Worm (Caenorhabditis elegans) whole organism, young adult: ENCODE measurements around the gene cng-1.

Source experiments
- C17E4.6 ChIP-seq: fragments of 200-800 bp; sonication (Bioruptor generic); IDR thresholded peaks from 2 replicates; pipeline ENCODE4 v1.3.6; 2022; ENCODE audit warnings: missing genetic modification reagents, missing genetic modification characterization, missing compliant biosample characterization
- D2030.7 ChIP-seq: fragments of 200-800 bp; sonication (Bioruptor generic); IDR thresholded peaks from 2 replicates; pipeline ENCODE4 v1.3.6; 2022; ENCODE audit warnings: missing genetic modification reagents, missing genetic modification characterization, missing compliant biosample characterization
- F37B4.10 ChIP-seq: fragments of 200-800 bp; sonication (Bioruptor generic); IDR thresholded peaks from 2 replicates; pipeline ENCODE4 v1.3.6; 2022; ENCODE audit warnings: missing genetic modification characterization, missing compliant biosample characterization
- K11D2.4 ChIP-seq: fragments of 200-800 bp; sonication (Bioruptor generic); IDR thresholded peaks from 2 replicates; pipeline ENCODE4 v1.3.6; 2022; ENCODE audit warnings: missing genetic modification reagents, missing genetic modification characterization, missing compliant biosample characterization
- T26A5.8 ChIP-seq: sonication (generic microtip); optimal IDR thresholded peaks from 2 replicates; lab custom pipeline; 2016; ENCODE audit warnings: missing genetic modification characterization, missing compliant biosample characterization
- Y53F4B.3 ChIP-seq: fragments of 200-800 bp; sonication (Bioruptor generic); IDR thresholded peaks from 2 replicates; pipeline ENCODE4 v1.3.6; 2022; ENCODE audit warnings: missing genetic modification reagents, missing genetic modification characterization, missing compliant biosample characterization
- Y53G8AR.9 ChIP-seq: fragments of 200-800 bp; sonication (Bioruptor generic); conservative IDR thresholded peaks from 2 replicates; pipeline ENCODE4 v1.3.6; 2022; ENCODE audit warnings: missing genetic modification reagents, missing genetic modification characterization, missing compliant biosample characterization
- Y95B8A.8 ChIP-seq: fragments of 200-800 bp; sonication (Bioruptor generic); IDR thresholded peaks from 2 replicates; pipeline ENCODE4 v1.3.6; 2022; ENCODE audit warnings: missing genetic modification reagents, missing genetic modification characterization, missing compliant biosample characterization
- ZK185.1 ChIP-seq: sonication (generic microtip); optimal IDR thresholded peaks from 2 replicates; lab custom pipeline; 2016; ENCODE audit warnings: mild to moderate bottlenecking, missing genetic modification characterization, missing compliant biosample characterization; ENCODE audit not compliant: poor library complexity, severe bottlenecking
- atf-7 ChIP-seq: sonication (generic microtip); optimal IDR thresholded peaks from 2 replicates; lab custom pipeline; 2017; ENCODE audit warnings: mild to moderate bottlenecking, missing genetic modification characterization, missing compliant biosample characterization
- attf-3 ChIP-seq: fragments of 200-800 bp; sonication (Bioruptor generic); conservative IDR thresholded peaks from 2 replicates; pipeline ENCODE4 v1.3.6; 2022; ENCODE audit warnings: missing genetic modification reagents, missing genetic modification characterization, missing compliant biosample characterization
- ccch-3 ChIP-seq: fragments of 200-800 bp; sonication (Bioruptor generic); optimal IDR thresholded peaks from 2 replicates; lab custom pipeline; 2018; ENCODE audit warnings: mild to moderate bottlenecking, missing genetic modification characterization, missing compliant biosample characterization
- ceh-91 ChIP-seq: fragments of 200-800 bp; sonication (Bioruptor generic); IDR thresholded peaks from 2 replicates; pipeline ENCODE4 v1.3.6; 2022; ENCODE audit warnings: missing genetic modification reagents, missing genetic modification characterization, missing compliant biosample characterization
- die-1 ChIP-seq: sonication (generic microtip); optimal IDR thresholded peaks from 2 replicates; lab custom pipeline; 2016; ENCODE audit warnings: missing genotype, mild to moderate bottlenecking, missing genetic modification characterization, missing compliant biosample characterization
- dox-1 ChIP-seq: fragments of 200-800 bp; sonication (Bioruptor generic); IDR thresholded peaks from 2 replicates; pipeline ENCODE4 v1.3.6; 2022; ENCODE audit warnings: missing genetic modification reagents, missing genetic modification characterization, missing compliant biosample characterization
- efl-1 ChIP-seq: fragments of 150-350 bp; optimal IDR thresholded peaks from 2 replicates; lab custom pipeline; 2014; ENCODE audit warnings: missing biosample characterization, missing genetic modification reagents, missing genetic modification characterization
- egl-44 ChIP-seq: fragments of 200-800 bp; sonication (Bioruptor generic); IDR thresholded peaks from 2 replicates; pipeline ENCODE4 v1.3.6; 2022; ENCODE audit warnings: missing genetic modification reagents, missing genetic modification characterization, missing compliant biosample characterization
- egrh-3 ChIP-seq: fragments of 200-800 bp; sonication (Bioruptor generic); IDR thresholded peaks from 2 replicates; pipeline ENCODE4 v1.3.6; 2022; ENCODE audit warnings: missing genetic modification reagents, missing genetic modification characterization, missing compliant biosample characterization
- ets-4 ChIP-seq: fragments of 200-800 bp; sonication (Bioruptor generic); optimal IDR thresholded peaks from 2 replicates; lab custom pipeline; 2018; ENCODE audit warnings: mild to moderate bottlenecking, missing genetic modification characterization, missing compliant biosample characterization
- gei-17 ChIP-seq: fragments of 200-800 bp; sonication (Bioruptor generic); optimal IDR thresholded peaks from 2 replicates; lab custom pipeline; 2018; ENCODE audit warnings: mild to moderate bottlenecking, missing genetic modification characterization, missing compliant biosample characterization
- him-1 ChIP-seq: sonication (generic microtip); optimal IDR thresholded peaks from 2 replicates; lab custom pipeline; 2016; ENCODE audit warnings: missing genotype, missing genetic modification reagents, missing genetic modification characterization, missing compliant biosample characterization
- hlh-26 ChIP-seq: fragments of 200-800 bp; sonication (Bioruptor generic); conservative IDR thresholded peaks from 2 replicates; pipeline ENCODE4 v1.3.6; 2022; ENCODE audit warnings: missing genetic modification reagents, missing genetic modification characterization, missing compliant biosample characterization
- hmg-1.2 ChIP-seq: fragments of 200-800 bp; sonication (Bioruptor generic); IDR thresholded peaks from 2 replicates; pipeline ENCODE4 v1.3.6; 2022; ENCODE audit warnings: missing genetic modification reagents, missing genetic modification characterization, missing compliant biosample characterization
- hrde-1 ChIP-seq: sonication (generic microtip); optimal IDR thresholded peaks from 2 replicates; lab custom pipeline; 2016; ENCODE audit warnings: missing genetic modification characterization, mild to moderate bottlenecking, missing compliant biosample characterization, moderate library complexity, missing genotype, missing genetic modification reagents, borderline replicate concordance
- hsf-1 ChIP-seq: fragments of 200-800 bp; sonication (Bioruptor generic); IDR thresholded peaks from 2 replicates; pipeline ENCODE4 v1.3.6; 2022; ENCODE audit warnings: missing genetic modification reagents, missing genetic modification characterization, missing compliant biosample characterization
- lin-26 ChIP-seq: fragments of 200-800 bp; sonication (Bioruptor generic); IDR thresholded peaks from 2 replicates; pipeline ENCODE4 v1.3.6; 2022; ENCODE audit warnings: missing genetic modification reagents, missing genetic modification characterization, missing compliant biosample characterization
- lin-35 ChIP-seq, 3 experiments: fragments of 150-350 bp in 2 of 3; sonication (generic microtip) in 1 of 3; optimal IDR thresholded peaks; 2 replicates each; lab custom pipeline; 2014 to 2018; ENCODE audit warnings: missing biosample characterization in 3 of 3, missing genetic modification characterization in 3 of 3, missing genetic modification reagents in 3 of 3
- lin-54 ChIP-seq: fragments of 200-800 bp; sonication (Bioruptor generic); optimal IDR thresholded peaks from 2 replicates; lab custom pipeline; 2018; ENCODE audit warnings: mild to moderate bottlenecking, missing genetic modification characterization, missing compliant biosample characterization
- lsl-1 ChIP-seq: fragments of 200-800 bp; sonication (Bioruptor generic); optimal IDR thresholded peaks from 2 replicates; lab custom pipeline; 2018; ENCODE audit warnings: mild to moderate bottlenecking, missing genetic modification characterization, moderate library complexity, missing compliant biosample characterization
- madf-6 ChIP-seq: fragments of 200-800 bp; sonication (Bioruptor generic); IDR thresholded peaks from 2 replicates; pipeline ENCODE4 v1.3.6; 2022; ENCODE audit warnings: missing genetic modification reagents, missing genetic modification characterization, missing compliant biosample characterization
- madf-8 ChIP-seq: fragments of 200-800 bp; sonication (Bioruptor generic); conservative IDR thresholded peaks from 2 replicates; pipeline ENCODE4 v1.3.6; 2022; ENCODE audit warnings: missing genetic modification reagents, missing genetic modification characterization, missing compliant biosample characterization
- mcd-1 ChIP-seq: fragments of 200-800 bp; sonication (Bioruptor generic); IDR thresholded peaks from 2 replicates; pipeline ENCODE4 v1.3.6; 2022; ENCODE audit warnings: missing genetic modification reagents, missing genetic modification characterization, missing compliant biosample characterization
- mel-28 ChIP-seq: sonication (generic microtip); optimal IDR thresholded peaks from 2 replicates; lab custom pipeline; 2016; ENCODE audit warnings: borderline replicate concordance, mild to moderate bottlenecking, missing genetic modification characterization, missing compliant biosample characterization
- nfyb-1 ChIP-seq: fragments of 200-800 bp; sonication (Bioruptor generic); IDR thresholded peaks from 2 replicates; pipeline ENCODE4 v1.3.6; 2022; ENCODE audit warnings: missing genetic modification reagents, missing genetic modification characterization, missing compliant biosample characterization
- nhr-179 ChIP-seq: sonication (generic microtip); optimal IDR thresholded peaks from 2 replicates; lab custom pipeline; 2016; ENCODE audit warnings: mild to moderate bottlenecking, missing genetic modification characterization, missing compliant biosample characterization
- nhr-80 ChIP-seq: sonication (generic microtip); optimal IDR thresholded peaks from 2 replicates; lab custom pipeline; 2016; ENCODE audit warnings: missing genetic modification characterization, missing compliant biosample characterization
- pbrm-1 ChIP-seq: fragments of 200-800 bp; sonication (Bioruptor generic); IDR thresholded peaks from 2 replicates; pipeline ENCODE4 v1.3.6; 2022; ENCODE audit warnings: missing genetic modification reagents, missing genetic modification characterization, missing compliant biosample characterization
- rcor-1 ChIP-seq: fragments of 200-800 bp; sonication (Bioruptor generic); IDR thresholded peaks from 2 replicates; pipeline ENCODE4 v1.3.6; 2022; ENCODE audit warnings: missing genetic modification reagents, missing genetic modification characterization, missing compliant biosample characterization
- repo-1 ChIP-seq: sonication (generic microtip); optimal IDR thresholded peaks from 2 replicates; lab custom pipeline; 2017; ENCODE audit warnings: mild to moderate bottlenecking, missing genetic modification characterization, missing compliant biosample characterization
- rpc-1 ChIP-seq, 2 experiments: fragments of 150-350 bp in 1 of 2; sonication (generic microtip) in 1 of 2; optimal IDR thresholded peaks; 2 replicates each; lab custom pipeline; 2014 to 2018; ENCODE audit warnings: missing biosample characterization in 1 of 2, missing genetic modification characterization in 1 of 2, missing genetic modification reagents in 1 of 2, missing genotype in 1 of 2
- snpc-1.1 ChIP-seq: sonication (generic microtip); optimal IDR thresholded peaks from 2 replicates; lab custom pipeline; 2017; ENCODE audit warnings: missing genetic modification characterization, mild to moderate bottlenecking, missing compliant biosample characterization, antibody characterized with exemption, moderate library complexity, missing genotype, missing genetic modification reagents; ENCODE audit not compliant: insufficient read depth
- snpc-3.4 ChIP-seq: sonication (generic microtip); optimal IDR thresholded peaks from 2 replicates; lab custom pipeline; 2017; ENCODE audit warnings: missing genetic modification characterization, mild to moderate bottlenecking, missing compliant biosample characterization, antibody characterized with exemption, moderate library complexity, missing genotype, missing genetic modification reagents
- unc-62 ChIP-seq: fragments of 150-350 bp; optimal IDR thresholded peaks from 2 replicates; lab custom pipeline; 2014; ENCODE audit warnings: missing biosample characterization, missing genetic modification reagents, missing genetic modification characterization
- xnd-1 ChIP-seq: sonication (generic microtip); optimal IDR thresholded peaks from 2 replicates; lab custom pipeline; 2016; ENCODE audit warnings: missing genotype, missing genetic modification reagents, missing genetic modification characterization, missing compliant biosample characterization
- ztf-22 ChIP-seq: fragments of 200-800 bp; sonication (Bioruptor generic); optimal IDR thresholded peaks from 2 replicates; lab custom pipeline; 2018; ENCODE audit warnings: mild to moderate bottlenecking, missing genetic modification characterization, moderate library complexity, missing compliant biosample characterization
- ztf-6 ChIP-seq: fragments of 200-800 bp; sonication (Bioruptor generic); IDR thresholded peaks from 2 replicates; pipeline ENCODE4 v1.3.6; 2022; ENCODE audit warnings: missing genetic modification reagents, missing genetic modification characterization, missing compliant biosample characterization

cng-1 gene

ce11 chrV:15028896-15029519, 2.3 kb downstream of the cng-1 start, which contains the start of gene F14H8.8:
TSS of gene F14H8.8 (plus strand) at chrV:15029469.
- TF ChIP-seq C17E4.6 (GFP tag; lab: Robert Waterston, UW): no peak
- TF ChIP-seq unc-62 (GFP tag; lab: Kevin White, UChicago): no peak
- peak; percentile 73 for TF ChIP-seq D2030.7 (GFP tag; lab: Robert Waterston, UW)
- TF ChIP-seq repo-1: no peak
- no peak for TF ChIP-seq Y95B8A.8 (GFP tag; lab: Robert Waterston, UW)
- peak; percentile 73 for TF ChIP-seq hmg-1.2 (GFP tag; lab: Robert Waterston, UW)
- no peak for TF ChIP-seq ztf-6 (GFP tag; lab: Robert Waterston, UW)
- TF ChIP-seq egl-44 (GFP tag; lab: Robert Waterston, UW): no peak
- peak; percentile 96 for TF ChIP-seq snpc-3.4 (tag; lab: Kevin White, UChicago)
- peak; percentile 47 for TF ChIP-seq lin-54 (GFP tag; lab: Kevin White, UChicago)
- TF ChIP-seq ccch-3 (GFP tag; lab: Kevin White, UChicago): no peak
- TF ChIP-seq nhr-179 (tag; lab: Kevin White, UChicago): no peak
- no peak for TF ChIP-seq gei-17
- TF ChIP-seq pbrm-1: peak; percentile 86
- peak; percentile 79 for TF ChIP-seq dox-1 (GFP tag; lab: Robert Waterston, UW)
- peak; percentile 37; the same call in 1 of the 2 replicates for TF ChIP-seq ceh-91 (GFP tag; lab: Robert Waterston, UW)
- TF ChIP-seq ets-4 (GFP tag; lab: Kevin White, UChicago): no peak
- peak; percentile 54 for TF ChIP-seq efl-1
- TF ChIP-seq egrh-3 (GFP tag; lab: Robert Waterston, UW): no peak
- peak; percentile 88 for TF ChIP-seq madf-6 (GFP tag; lab: Robert Waterston, UW)
- TF ChIP-seq madf-8 (GFP tag; lab: Robert Waterston, UW): peak; percentile 29; the same call in 1 of the 2 replicates
- peak; percentile 80 for TF ChIP-seq rcor-1 (GFP tag; lab: Robert Waterston, UW)
- no peak for TF ChIP-seq attf-3 (GFP tag; lab: Robert Waterston, UW)
- TF ChIP-seq ztf-22 (GFP tag; lab: Kevin White, UChicago): no peak
- peak; percentile 97 for TF ChIP-seq snpc-1.1 (tag; lab: Kevin White, UChicago)
- no peak for TF ChIP-seq mel-28 (tag; lab: Kevin White, UChicago)
- TF ChIP-seq F37B4.10 (GFP tag; lab: Robert Waterston, UW): no peak
- peak; percentile 80 for TF ChIP-seq lsl-1 (GFP tag; lab: Kevin White, UChicago)
- 0 out of 2 replicates have a peak, but pooled peaks have one; percentile 15 for TF ChIP-seq nfyb-1 (GFP tag; lab: Robert Waterston, UW)
- TF ChIP-seq mcd-1 (GFP tag; lab: Robert Waterston, UW): peak; percentile 72
- TF ChIP-seq hsf-1 (GFP tag; lab: Robert Waterston, UW): peak; percentile 75
- TF ChIP-seq hrde-1 (tag; lab: Kevin White, UChicago): peak; percentile 3
- TF ChIP-seq rpc-1 (optimal IDR thresholded peaks at IDR 0.05; lab: Kevin White, UChicago): no peak
- TF ChIP-seq rpc-1 (tag; optimal IDR thresholded peaks at IDR 0.05; lab: Kevin White, UChicago): peak; percentile 13
- peak; percentile 93 for TF ChIP-seq him-1 (tag; lab: Kevin White, UChicago)
- TF ChIP-seq Y53G8AR.9 (GFP tag; lab: Robert Waterston, UW): peak; percentile 59; the same call in 1 of the 2 replicates
- peak; percentile 2 for TF ChIP-seq ZK185.1 (tag; lab: Kevin White, UChicago)
- TF ChIP-seq nhr-80 (tag; lab: Kevin White, UChicago): no peak
- no peak for TF ChIP-seq hlh-26 (GFP tag; lab: Robert Waterston, UW)
- no peak for TF ChIP-seq lin-26 (GFP tag; lab: Robert Waterston, UW)
- TF ChIP-seq Y53F4B.3 (GFP tag; lab: Robert Waterston, UW): no peak
- TF ChIP-seq atf-7 (tag; lab: Kevin White, UChicago): no peak
- TF ChIP-seq lin-35 (GFP tag; optimal IDR thresholded peaks at IDR 0.05; lab: Kevin White, UChicago): no peak
- no peak for TF ChIP-seq K11D2.4 (GFP tag; lab: Robert Waterston, UW)
- TF ChIP-seq xnd-1: peak; percentile 46
- TF ChIP-seq die-1 (tag; lab: Kevin White, UChicago): peak; percentile 4
- no peak for TF ChIP-seq T26A5.8 (tag; lab: Kevin White, UChicago)
